Fruit fly (Drosophila melanogaster) whole organism, embryonic: ENCODE measurements around the gene CG44405.

Source experiments
- Awh ChIP-seq: fragments of 200-800 bp; sonication (Bioruptor generic); IDR thresholded peaks from 2 replicates; pipeline ENCODE4, ENCODE4 v1.3.6; 2022; ENCODE audit warnings: missing biosample characterization, missing genetic modification characterization
- BtbVII ChIP-seq: fragments of 200-800 bp; sonication (Bioruptor generic); optimal IDR thresholded peaks from 3 replicates; lab custom pipeline; 2017; ENCODE audit warnings: missing biosample characterization, mild to moderate bottlenecking, missing genetic modification characterization
- CG10147 ChIP-seq: fragments of 200-800 bp; sonication (Bioruptor generic); optimal IDR thresholded peaks from 2 replicates; lab custom pipeline; 2019; ENCODE audit warnings: missing biosample characterization, mild to moderate bottlenecking, missing genetic modification characterization, moderate library complexity
- CG11085 ChIP-seq: fragments of 200-800 bp; sonication (Bioruptor generic); IDR thresholded peaks from 2 replicates; pipeline ENCODE4 v1.3.6; 2022; ENCODE audit warnings: missing biosample characterization, missing genetic modification characterization
- CG12155 ChIP-seq: fragments of 200-800 bp; sonication (Bioruptor generic); optimal IDR thresholded peaks from 3 replicates; lab custom pipeline; 2016; ENCODE audit warnings: missing biosample characterization, missing genetic modification characterization
- CG14050 ChIP-seq: fragments of 200-800 bp; sonication (Bioruptor generic); IDR thresholded peaks from 3 replicates; pipeline ENCODE4 v1.3.6; 2022; ENCODE audit warnings: missing biosample characterization, missing genetic modification characterization
- CG14860 ChIP-seq: fragments of 200-800 bp; sonication (Bioruptor generic); IDR thresholded peaks from 3 replicates; pipeline ENCODE4 v1.3.6; 2022; ENCODE audit warnings: missing biosample characterization, missing genetic modification characterization; ENCODE audit not compliant: partially characterized antibody
- CG16863 ChIP-seq: fragments of 200-800 bp; sonication (Bioruptor generic); optimal IDR thresholded peaks from 3 replicates; lab custom pipeline; 2016; ENCODE audit warnings: missing biosample characterization, missing genetic modification characterization
- CG17186 ChIP-seq: fragments of 200-800 bp; sonication (Bioruptor generic); optimal IDR thresholded peaks from 3 replicates; lab custom pipeline; 2017; ENCODE audit warnings: missing biosample characterization, missing genetic modification reagents, missing genetic modification characterization
- CG17361 ChIP-seq: fragments of 200-800 bp; sonication (Bioruptor generic); IDR thresholded peaks from 3 replicates; pipeline ENCODE4 v1.3.6; 2022; ENCODE audit warnings: missing biosample characterization, missing genetic modification characterization
- CG2199 ChIP-seq: fragments of 200-800 bp; sonication (Bioruptor generic); IDR thresholded peaks from 3 replicates; pipeline ENCODE4 v1.3.6; 2022; ENCODE audit warnings: missing biosample characterization, missing genetic modification characterization
- CG2202 ChIP-seq: fragments of 200-800 bp; sonication (Bioruptor generic); optimal IDR thresholded peaks from 2 replicates; lab custom pipeline; 2018; ENCODE audit warnings: missing biosample characterization, mild to moderate bottlenecking, missing genetic modification characterization
- CG2889 ChIP-seq: fragments of 200-800 bp; sonication (Bioruptor generic); IDR thresholded peaks from 3 replicates; pipeline ENCODE4 v1.3.6; 2022; ENCODE audit warnings: missing biosample characterization, missing genetic modification characterization
- CG33557 ChIP-seq: fragments of 200-800 bp; sonication (Bioruptor generic); optimal IDR thresholded peaks from 2 replicates; lab custom pipeline; 2019; ENCODE audit warnings: missing biosample characterization, mild to moderate bottlenecking, missing genetic modification characterization, moderate library complexity
- CG34376 ChIP-seq: fragments of 200-800 bp; sonication (Bioruptor generic); optimal IDR thresholded peaks from 2 replicates; lab custom pipeline; 2018; ENCODE audit warnings: missing biosample characterization, mild to moderate bottlenecking, missing genetic modification characterization
- CG5180 ChIP-seq: fragments of 200-800 bp; sonication (Bioruptor generic); optimal IDR thresholded peaks from 3 replicates; lab custom pipeline; 2017; ENCODE audit warnings: missing biosample characterization, missing genetic modification characterization, mild to moderate bottlenecking, moderate library complexity, missing genetic modification reagents
- CG6272 ChIP-seq: fragments of 200-800 bp; sonication (Bioruptor generic); IDR thresholded peaks from 2 replicates; pipeline ENCODE4 v1.3.6; 2022; ENCODE audit warnings: missing biosample characterization, missing genetic modification characterization
- CG6854 ChIP-seq: fragments of 200-800 bp; sonication (Bioruptor generic); optimal IDR thresholded peaks from 3 replicates; lab custom pipeline; 2017; ENCODE audit warnings: missing biosample characterization, mild to moderate bottlenecking, missing genetic modification characterization
- CG7357 ChIP-seq: fragments of 200-800 bp; sonication (Bioruptor generic); IDR thresholded peaks from 3 replicates; pipeline ENCODE4 v1.3.6; 2022; ENCODE audit warnings: missing biosample characterization, missing genetic modification characterization
- CG7372 ChIP-seq: fragments of 200-800 bp; sonication (Bioruptor generic); IDR thresholded peaks from 2 replicates; pipeline ENCODE4 v1.3.6; 2022; ENCODE audit warnings: missing biosample characterization, missing genetic modification characterization
- CG7987 ChIP-seq: fragments of 200-800 bp; sonication (Bioruptor generic); optimal IDR thresholded peaks from 2 replicates; lab custom pipeline; 2018; ENCODE audit warnings: missing biosample characterization, mild to moderate bottlenecking, missing genetic modification characterization, moderate library complexity
- CG8478 ChIP-seq: fragments of >200 bp; optimal IDR thresholded peaks from 2 replicates; lab custom pipeline; 2018
- CG9437 ChIP-seq: fragments of 200-800 bp; sonication (Bioruptor generic); optimal IDR thresholded peaks from 2 replicates; lab custom pipeline; 2018; ENCODE audit warnings: missing biosample characterization, mild to moderate bottlenecking, missing genetic modification characterization
- D ChIP-seq, 2 experiments: fragments of 200-800 bp in 1 of 2; fragments of >200 bp in 1 of 2; sonication (Bioruptor generic) in 1 of 2; optimal IDR thresholded peaks; 2 replicates in 1 of 2; 3 replicates in 1 of 2; lab custom pipeline; 2017; ENCODE audit warnings: mild to moderate bottlenecking in 1 of 2, missing biosample characterization in 1 of 2, missing genetic modification characterization in 1 of 2, missing genetic modification reagents in 1 of 2
- Doc2 ChIP-seq: fragments of 200-800 bp; sonication (Bioruptor generic); IDR thresholded peaks from 2 replicates; pipeline ENCODE4 v1.3.6; 2022; ENCODE audit warnings: missing biosample characterization, missing genetic modification characterization
- Fer2 ChIP-seq: fragments of 200-800 bp; sonication (Bioruptor generic); optimal IDR thresholded peaks from 2 replicates; lab custom pipeline; 2018; ENCODE audit warnings: missing biosample characterization, mild to moderate bottlenecking, missing genetic modification characterization, moderate library complexity
- GATAe ChIP-seq: fragments of 200-800 bp; sonication (Bioruptor generic); conservative IDR thresholded peaks from 2 replicates; pipeline ENCODE4 v1.3.6; 2022; ENCODE audit warnings: missing biosample characterization, missing genetic modification characterization
- Kr ChIP-seq: fragments of 200-800 bp; sonication (Bioruptor generic); optimal IDR thresholded peaks from 2 replicates; lab custom pipeline; 2017; ENCODE audit warnings: missing biosample characterization, mild to moderate bottlenecking, missing genetic modification characterization
- Meics ChIP-seq: fragments of 200-800 bp; sonication (Bioruptor generic); optimal IDR thresholded peaks from 2 replicates; lab custom pipeline; 2017; ENCODE audit warnings: missing biosample characterization, mild to moderate bottlenecking, missing genetic modification characterization
- Neu2 ChIP-seq: fragments of 200-800 bp; sonication (Bioruptor generic); optimal IDR thresholded peaks from 3 replicates; lab custom pipeline; 2016; ENCODE audit warnings: missing biosample characterization, missing genetic modification characterization, borderline replicate concordance
- Nf-YA ChIP-seq: fragments of 200-800 bp; sonication (Bioruptor generic); IDR thresholded peaks from 2 replicates; pipeline ENCODE4 v1.3.6; 2022; ENCODE audit warnings: missing biosample characterization, missing genetic modification characterization
- Nf-YC ChIP-seq: fragments of 200-800 bp; optimal IDR thresholded peaks from 3 replicates; lab custom pipeline; 2019; ENCODE audit warnings: missing biosample characterization, mild to moderate bottlenecking, missing genetic modification characterization, moderate library complexity
- Ptx1 ChIP-seq: fragments of 200-800 bp; sonication (Bioruptor generic); IDR thresholded peaks from 2 replicates; pipeline ENCODE4 v1.3.6; 2022; ENCODE audit warnings: missing biosample characterization, missing genetic modification characterization
- Rx ChIP-seq: fragments of 200-800 bp; sonication (Bioruptor generic); IDR thresholded peaks from 2 replicates; pipeline ENCODE4 v1.3.6; 2022; ENCODE audit warnings: missing biosample characterization, missing genetic modification characterization
- Sox102F ChIP-seq: fragments of 200-800 bp; sonication (Bioruptor generic); optimal IDR thresholded peaks from 2 replicates; lab custom pipeline; 2018; ENCODE audit warnings: missing biosample characterization, mild to moderate bottlenecking, missing genetic modification characterization, moderate library complexity
- Usf ChIP-seq: fragments of 200-800 bp; sonication (Bioruptor generic); optimal IDR thresholded peaks from 2 replicates; lab custom pipeline; 2017; ENCODE audit warnings: missing genotype, missing biosample characterization, missing genetic modification characterization
- br ChIP-seq: fragments of >200 bp; optimal IDR thresholded peaks from 2 replicates; lab custom pipeline; 2017
- chn ChIP-seq: fragments of 200-800 bp; sonication (Bioruptor generic); optimal IDR thresholded peaks from 2 replicates; lab custom pipeline; 2016; ENCODE audit warnings: missing biosample characterization, missing genetic modification characterization
- crol ChIP-seq: fragments of 200-800 bp; sonication (Bioruptor generic); IDR thresholded peaks from 2 replicates; pipeline ENCODE4 v1.3.6; 2022; ENCODE audit warnings: missing biosample characterization, missing genetic modification characterization
- emc ChIP-seq: fragments of 200-800 bp; sonication (Bioruptor generic); optimal IDR thresholded peaks from 2 replicates; lab custom pipeline; 2016; ENCODE audit warnings: missing biosample characterization, missing genetic modification characterization
- fd3F ChIP-seq: fragments of 200-800 bp; sonication (Bioruptor generic); optimal IDR thresholded peaks from 2 replicates; lab custom pipeline; 2018; ENCODE audit warnings: missing biosample characterization, mild to moderate bottlenecking, missing genetic modification characterization, moderate library complexity
- jing ChIP-seq: fragments of 200-800 bp; sonication (Bioruptor generic); optimal IDR thresholded peaks from 2 replicates; lab custom pipeline; 2018; ENCODE audit warnings: missing biosample characterization, mild to moderate bottlenecking, missing genetic modification characterization
- nerfin-1 ChIP-seq: fragments of 200-800 bp; sonication (Bioruptor generic); optimal IDR thresholded peaks from 3 replicates; lab custom pipeline; 2019; ENCODE audit warnings: missing biosample characterization, mild to moderate bottlenecking, missing genetic modification characterization, moderate library complexity
- pan ChIP-seq, 4 experiments: fragments of >200 bp in 3 of 4; fragments of 200-800 bp in 1 of 4; sonication (Bioruptor generic) in 1 of 4; optimal IDR thresholded peaks in 3 of 4; IDR thresholded peaks in 1 of 4; 2 replicates each; pipeline versions ENCODE4 v1.3.6 to Lab custom; 2017 to 2022; ENCODE audit warnings: missing biosample characterization in 2 of 4, missing genetic modification characterization in 2 of 4, mixed read lengths in 1 of 4
- phol ChIP-seq: fragments of 200-800 bp; sonication (Bioruptor generic); optimal IDR thresholded peaks from 3 replicates; lab custom pipeline; 2018; ENCODE audit warnings: missing biosample characterization, mild to moderate bottlenecking, missing genetic modification characterization, moderate library complexity
- pita ChIP-seq: fragments of 200-800 bp; sonication (Bioruptor generic); optimal IDR thresholded peaks from 2 replicates; lab custom pipeline; 2017; ENCODE audit warnings: missing biosample characterization, mild to moderate bottlenecking, missing genetic modification characterization
- run ChIP-seq: fragments of 200-800 bp; sonication (Bioruptor generic); optimal IDR thresholded peaks from 3 replicates; lab custom pipeline; 2018; ENCODE audit warnings: missing biosample characterization, mild to moderate bottlenecking, missing genetic modification characterization
- sc ChIP-seq, 3 experiments: fragments of >200 bp in 2 of 3; fragments of 200-800 bp in 1 of 3; sonication (Bioruptor generic) in 1 of 3; optimal IDR thresholded peaks; 2 replicates in 2 of 3; 3 replicates in 1 of 3; lab custom pipeline; 2017; ENCODE audit warnings: mild to moderate bottlenecking in 1 of 3, missing biosample characterization in 1 of 3, missing genetic modification characterization in 1 of 3, missing genetic modification reagents in 1 of 3
- ssp ChIP-seq: fragments of 200-800 bp; sonication (Bioruptor generic); IDR thresholded peaks from 2 replicates; pipeline ENCODE4 v1.3.6; 2022; ENCODE audit warnings: missing biosample characterization, missing genetic modification characterization

Gene CG44405

DNA sequence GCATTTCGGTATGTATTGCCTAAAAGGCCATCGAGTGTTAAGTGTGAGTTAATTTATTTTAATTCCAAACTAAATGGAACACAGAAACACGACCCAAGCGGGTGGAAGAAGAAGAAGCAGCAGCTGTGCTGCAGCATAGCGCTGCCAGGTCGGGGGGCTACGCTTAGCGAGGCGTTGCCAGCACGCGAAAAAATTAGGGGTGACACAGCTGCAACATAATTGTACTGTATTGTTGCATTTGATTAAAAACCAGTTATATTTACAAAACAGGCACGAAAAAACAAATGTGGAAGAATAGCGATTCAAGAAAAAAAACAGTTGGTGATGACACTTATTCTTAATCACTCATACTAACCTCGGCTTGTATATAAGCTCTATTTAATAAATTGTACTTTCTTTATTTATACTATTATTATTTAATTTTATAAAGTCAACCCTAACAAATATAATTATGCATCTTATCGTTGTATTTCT is 8.1 kb upstream of the CG44405 start (continued):
- TF ChIP-seq Usf (GFP tag; lab: Kevin White, UChicago) (peak; percentile 30), CG6272 (GFP tag; lab: Robert Waterston, UW) (peak; percentile 71; the same call in 1 of the 2 replicates), Ptx1 (GFP tag; lab: Robert Waterston, UW) (peak; percentile 86), crol (GFP tag; lab: Robert Waterston, UW) (peak; percentile 27; the same call in 1 of the 2 replicates), Neu2 (GFP tag; lab: Kevin White, UChicago) (no peak), Sox102F (GFP tag; lab: Kevin White, UChicago) (peak; percentile 76), jing (GFP tag; lab: Kevin White, UChicago) (peak; percentile 34), run (tag; lab: Kevin White, UChicago) (peak; percentile 17), CG8478 (no peak), CG33557 (GFP tag; lab: Kevin White, UChicago) (peak; percentile 33), chn (GFP tag; lab: Kevin White, UChicago) (peak; percentile 75), CG12155 (GFP tag; lab: Kevin White, UChicago) (peak; percentile 64), Fer2 (tag; lab: Kevin White, UChicago) (no peak), CG7357 (GFP tag; lab: Robert Waterston, UW) (peak; percentile 65; the same call in 1 of the 3 replicates), Nf-YA (GFP tag; lab: Robert Waterston, UW) (peak; percentile 76), CG10147 (no peak), CG2202 (tag; lab: Kevin White, UChicago) (no peak), sc (optimal IDR thresholded peaks at IDR 0.05; lab: Kevin White, UChicago) (no peak), sc (GFP tag; optimal IDR thresholded peaks at IDR 0.05; lab: Kevin White, UChicago) (no peak), CG17186 (peak; percentile 8), br (no peak), CG14860 (GFP tag; lab: Robert Waterston, UW) (no peak), emc (GFP tag; lab: Kevin White, UChicago) (no peak), fd3F (GFP tag; lab: Kevin White, UChicago) (peak; percentile 68), Awh (GFP tag; lab: Robert Waterston, UW) (peak; percentile 69), Doc2 (GFP tag; lab: Robert Waterston, UW) (no peak), CG2889 (GFP tag; lab: Robert Waterston, UW) (peak; percentile 71; the same call in 2 of the 3 replicates), D (optimal IDR thresholded peaks at IDR 0.05; lab: Kevin White, UChicago) (no peak), D (GFP tag; optimal IDR thresholded peaks at IDR 0.05; lab: Kevin White, UChicago) (peak; percentile 50), CG11085 (GFP tag; lab: Robert Waterston, UW) (peak; percentile 70), Kr (GFP tag; lab: Kevin White, UChicago) (no peak), pan (optimal IDR thresholded peaks at IDR 0.05; lab: Kevin White, UChicago) (no peak), pan (GFP tag; optimal IDR thresholded peaks at IDR 0.05 in 1 of 2, IDR thresholded peaks at IDR 0.05 in 1 of 2) (peak in 1 of 2 experiments; percentile 82), BtbVII (GFP tag; lab: Kevin White, UChicago) (peak; percentile 41), CG34376 (GFP tag; lab: Kevin White, UChicago) (no peak), Rx (peak; percentile 78), GATAe (no peak; the same call in 1 of the 2 replicates), Nf-YC (tag; lab: Kevin White, UChicago) (no peak), CG2199 (GFP tag; lab: Robert Waterston, UW) (peak; percentile 86), CG7372 (peak; percentile 47; the same call in 1 of the 2 replicates), nerfin-1 (tag; lab: Kevin White, UChicago) (no peak), CG17361 (GFP tag; lab: Robert Waterston, UW) (no peak; the same call in 2 of the 3 replicates), CG9437 (peak; percentile 48), ssp (GFP tag; lab: Robert Waterston, UW) (peak; percentile 65), CG6854 (peak; percentile 41), pita (GFP tag; lab: Kevin White, UChicago) (no peak), CG14050 (GFP tag; lab: Robert Waterston, UW) (peak; percentile 68), phol (peak; percentile 82), CG5180 (GFP tag; lab: Kevin White, UChicago) (no peak), CG7987 (no peak), CG16863 (GFP tag; lab: Kevin White, UChicago) (peak; percentile 41), Meics (peak; percentile 79)
